Worm (Caenorhabditis elegans): ENCODE data around the gene hpl-2.

DNA sequence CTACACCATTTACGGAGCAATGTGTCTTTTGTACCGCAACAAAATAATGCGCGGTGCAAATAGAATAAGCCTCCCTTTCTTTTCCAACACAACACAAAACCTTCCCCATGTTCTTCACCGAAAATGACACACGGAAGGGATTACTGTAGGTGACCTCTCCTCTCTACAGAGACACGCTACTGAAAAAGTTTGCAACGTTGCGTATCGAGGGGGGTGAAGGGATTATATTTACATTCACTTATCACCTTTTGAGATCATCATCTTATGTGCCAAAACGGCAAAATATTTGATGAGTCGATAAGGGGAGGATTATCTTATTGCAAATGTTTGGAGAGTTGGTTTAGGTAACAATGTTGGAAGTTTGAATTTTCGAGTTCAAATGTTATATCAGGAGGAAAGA is 27.7 kb upstream of the hpl-2 start:
- TF ChIP-seq egl-27 (tag; optimal IDR thresholded peaks at IDR 0.05) (no peak), zip-4 (GFP tag; optimal IDR thresholded peaks at IDR 0.05) (no peak)

Data from whole organism, L1 larva.